Worm (Caenorhabditis elegans) whole organism, L3 larva: ENCODE data around the gene Y49F6C.6.

Source experiments
- ZK546.5 ChIP-seq: sonication (generic microtip); optimal IDR thresholded peaks from 2 replicates; lab custom pipeline; 2017; ENCODE audit warnings: missing biosample characterization, missing genetic modification characterization
- aly-2 ChIP-seq: fragments of 150-350 bp; optimal IDR thresholded peaks from 2 replicates; lab custom pipeline; 2014; ENCODE audit warnings: missing biosample characterization, missing genetic modification characterization
- ama-1 ChIP-seq: fragments of 150-350 bp; optimal IDR thresholded peaks from 2 replicates; lab custom pipeline; 2018
- ceh-16 ChIP-seq: sonication (generic microtip); optimal IDR thresholded peaks from 2 replicates; lab custom pipeline; 2017; ENCODE audit warnings: missing biosample characterization, missing genetic modification characterization
- ceh-82 ChIP-seq: fragments of 150-350 bp; optimal IDR thresholded peaks from 2 replicates; lab custom pipeline; 2014; ENCODE audit warnings: missing biosample characterization, missing genetic modification characterization
- daf-12 ChIP-seq: fragments of 150-350 bp; optimal IDR thresholded peaks from 2 replicates; lab custom pipeline; 2014; ENCODE audit warnings: missing biosample characterization, missing genetic modification reagents, missing genetic modification characterization
- egl-27 ChIP-seq: sonication (generic microtip); optimal IDR thresholded peaks from 4 replicates; lab custom pipeline; 2017; ENCODE audit warnings: missing biosample characterization, missing genetic modification reagents, missing genetic modification characterization
- elt-1 ChIP-seq: fragments of 150-350 bp; optimal IDR thresholded peaks from 2 replicates; lab custom pipeline; 2014; ENCODE audit warnings: missing biosample characterization, missing genetic modification characterization
- elt-2 ChIP-seq: sonication (generic microtip); optimal IDR thresholded peaks from 2 replicates; lab custom pipeline; 2016; ENCODE audit warnings: missing genetic modification reagents, mild to moderate bottlenecking, missing genetic modification characterization, missing compliant biosample characterization
- elt-3 ChIP-seq, 3 experiments: fragments of 150-350 bp in 1 of 3; sonication (generic microtip) in 2 of 3; optimal IDR thresholded peaks; 2 replicates in 2 of 3; 4 replicates in 1 of 3; lab custom pipeline; 2014 to 2017; ENCODE audit warnings: missing biosample characterization in 3 of 3, missing genetic modification characterization in 3 of 3
- eor-1 ChIP-seq, 2 experiments: fragments of 150-350 bp; optimal IDR thresholded peaks; 2 replicates each; lab custom pipeline; 2014 to 2018; ENCODE audit warnings: missing biosample characterization in 2 of 2, missing genetic modification characterization in 2 of 2
- fkh-2 ChIP-seq: fragments of 150-350 bp; optimal IDR thresholded peaks from 2 replicates; lab custom pipeline; 2014; ENCODE audit warnings: missing biosample characterization, missing genetic modification reagents, missing genetic modification characterization
- fos-1 ChIP-seq: fragments of 150-350 bp; optimal IDR thresholded peaks from 2 replicates; lab custom pipeline; 2014; ENCODE audit warnings: missing biosample characterization, missing genetic modification characterization
- hmg-11 ChIP-seq: sonication (generic microtip); optimal IDR thresholded peaks from 2 replicates; lab custom pipeline; 2016; ENCODE audit warnings: missing genetic modification characterization, missing compliant biosample characterization
- lin-15B ChIP-seq: fragments of 150-350 bp; optimal IDR thresholded peaks from 2 replicates; lab custom pipeline; 2014; ENCODE audit warnings: missing biosample characterization, missing genetic modification characterization
- lin-39 ChIP-seq: fragments of 150-350 bp; optimal IDR thresholded peaks from 2 replicates; lab custom pipeline; 2018; ENCODE audit warnings: missing biosample characterization, missing genetic modification reagents, missing genetic modification characterization
- mdl-1 ChIP-seq: fragments of 150-350 bp; optimal IDR thresholded peaks from 2 replicates; lab custom pipeline; 2014; ENCODE audit warnings: missing biosample characterization, missing genetic modification characterization
- mml-1 ChIP-seq: fragments of 150-350 bp; sonication (generic microtip); optimal IDR thresholded peaks from 3 replicates; lab custom pipeline; 2014; ENCODE audit warnings: missing biosample characterization, missing genetic modification characterization
- nfya-1 ChIP-seq: sonication (generic microtip); optimal IDR thresholded peaks from 2 replicates; lab custom pipeline; 2017; ENCODE audit warnings: missing genetic modification characterization, mild to moderate bottlenecking, missing compliant biosample characterization, antibody characterized with exemption, moderate library complexity; ENCODE audit not compliant: insufficient read depth
- nhr-11 ChIP-seq: fragments of 150-350 bp; optimal IDR thresholded peaks from 2 replicates; lab custom pipeline; 2014; ENCODE audit warnings: missing biosample characterization, missing genetic modification characterization
- nhr-12 ChIP-seq: fragments of 150-350 bp; optimal IDR thresholded peaks from 2 replicates; lab custom pipeline; 2014; ENCODE audit warnings: missing biosample characterization, missing genetic modification characterization
- nhr-23 ChIP-seq: fragments of 150-350 bp; optimal IDR thresholded peaks from 2 replicates; lab custom pipeline; 2014; ENCODE audit warnings: missing biosample characterization, missing genetic modification reagents, missing genetic modification characterization
- nhr-237 ChIP-seq: fragments of 150-350 bp; optimal IDR thresholded peaks from 2 replicates; lab custom pipeline; 2014; ENCODE audit warnings: missing biosample characterization, missing genetic modification characterization
- nhr-25 ChIP-seq: sonication (generic microtip); optimal IDR thresholded peaks from 2 replicates; lab custom pipeline; 2017; ENCODE audit warnings: missing biosample characterization, missing genetic modification characterization
- nhr-28 ChIP-seq: fragments of 150-350 bp; optimal IDR thresholded peaks from 2 replicates; lab custom pipeline; 2014; ENCODE audit warnings: missing biosample characterization, missing genetic modification characterization
- nhr-43 ChIP-seq: sonication (generic microtip); optimal IDR thresholded peaks from 2 replicates; lab custom pipeline; 2016; ENCODE audit warnings: mild to moderate bottlenecking, missing genetic modification characterization, missing compliant biosample characterization; ENCODE audit not compliant: poor library complexity, severe bottlenecking
- nhr-67 ChIP-seq: fragments of 150-350 bp; optimal IDR thresholded peaks from 2 replicates; lab custom pipeline; 2014; ENCODE audit warnings: missing biosample characterization, missing genetic modification characterization
- nhr-77 ChIP-seq: fragments of 150-350 bp; optimal IDR thresholded peaks from 2 replicates; lab custom pipeline; 2014; ENCODE audit warnings: missing biosample characterization, missing genetic modification characterization
- pqm-1 ChIP-seq: fragments of 150-350 bp; optimal IDR thresholded peaks from 2 replicates; lab custom pipeline; 2017; ENCODE audit warnings: missing biosample characterization, missing genetic modification characterization, inconsistent platforms
- skn-1 ChIP-seq: fragments of 150-350 bp; optimal IDR thresholded peaks from 2 replicates; lab custom pipeline; 2014; ENCODE audit warnings: missing biosample characterization, missing genetic modification characterization
- tbx-2 ChIP-seq: sonication (generic microtip); optimal IDR thresholded peaks from 2 replicates; lab custom pipeline; 2016; ENCODE audit warnings: mild to moderate bottlenecking, missing genetic modification characterization, missing compliant biosample characterization
- unc-62 ChIP-seq: fragments of 150-350 bp; sonication (generic microtip); optimal IDR thresholded peaks from 4 replicates; lab custom pipeline; 2014; ENCODE audit warnings: missing biosample characterization, missing genetic modification reagents, missing genetic modification characterization
- zag-1 ChIP-seq: fragments of 150-350 bp; optimal IDR thresholded peaks from 2 replicates; lab custom pipeline; 2014; ENCODE audit warnings: missing biosample characterization, missing genetic modification characterization

Y49F6C.6 gene

DNA sequence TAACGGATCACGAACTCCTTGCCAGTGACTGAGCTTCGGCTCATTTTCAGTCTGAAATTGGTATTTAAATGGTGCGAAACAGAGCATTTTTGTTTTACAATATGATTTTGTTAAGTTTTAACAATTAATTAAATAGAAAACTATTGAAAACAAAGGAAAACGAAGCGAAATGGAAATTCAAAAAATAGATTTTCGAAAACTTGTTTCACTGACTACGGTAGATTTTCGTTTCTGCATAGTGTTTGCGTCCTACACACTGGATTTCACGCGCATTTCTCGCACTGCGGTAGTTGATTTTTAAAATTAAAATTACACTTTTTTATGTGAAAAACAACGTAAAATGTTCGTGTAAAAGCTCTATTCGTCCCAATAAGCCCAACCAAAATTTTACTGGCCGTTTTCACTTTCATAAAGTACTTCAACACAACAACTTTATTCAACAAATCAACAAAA lies 20.6 kb downstream of the Y49F6C.6 start, which contains the start of gene bath-30:
TSS of gene bath-30 (minus strand) at position 51 of the 453 bp plus-strand sequence.
- no peak for TF ChIP-seq nhr-67 (tag; lab: Kevin White, UChicago)
- TF ChIP-seq ceh-82 (tag; lab: Kevin White, UChicago) = no peak
- TF ChIP-seq nhr-11 (tag; lab: Kevin White, UChicago) = no peak
- no peak for TF ChIP-seq mml-1 (tag; lab: Kevin White, UChicago)
- no peak for TF ChIP-seq lin-39 (tag; lab: Kevin White, UChicago)
- no peak for TF ChIP-seq pqm-1 (tag; lab: Kevin White, UChicago)
- no peak for TF ChIP-seq tbx-2 (tag; lab: Kevin White, UChicago)
- TF ChIP-seq unc-62 (GFP tag; lab: Kevin White, UChicago) = no peak
- no peak for TF ChIP-seq hmg-11 (tag; lab: Kevin White, UChicago)
- TF ChIP-seq mdl-1 = no peak
- no peak for TF ChIP-seq fos-1 (tag; lab: Kevin White, UChicago)
- no peak for TF ChIP-seq nhr-25 (tag; lab: Kevin White, UChicago)
- TF ChIP-seq elt-1 = no peak

DNA sequence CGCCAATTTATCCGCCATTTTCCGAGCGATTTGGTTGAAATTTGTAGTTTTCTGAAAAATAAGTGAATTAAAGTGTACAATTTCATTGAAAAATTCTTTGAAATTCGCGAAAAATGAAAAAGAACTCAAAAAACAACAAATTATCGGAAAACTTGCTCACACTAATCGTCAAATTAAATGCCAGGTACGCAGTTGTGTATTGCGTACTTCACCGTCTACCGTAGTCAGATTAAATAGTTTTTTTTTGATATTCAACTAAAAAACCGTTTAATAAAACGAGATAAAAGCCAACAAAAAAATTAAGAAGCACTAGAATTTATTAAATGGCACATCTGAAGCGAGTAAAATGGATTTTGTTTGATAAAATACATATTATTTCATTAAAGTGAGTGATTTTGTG lies 22.1 kb downstream of the Y49F6C.6 start, which contains the start of gene bath-28:
TSS of gene bath-28 (minus strand) at position 51 of the 400 bp plus-strand sequence.
- TF ChIP-seq nhr-237 (tag; lab: Kevin White, UChicago) = no peak
- no peak for TF ChIP-seq mml-1 (tag; lab: Kevin White, UChicago)
- TF ChIP-seq zag-1 (tag; lab: Kevin White, UChicago) = no peak
- no peak for TF ChIP-seq daf-12 (tag; lab: Kevin White, UChicago)
- no peak for TF ChIP-seq pqm-1 (tag; lab: Kevin White, UChicago)
- TF ChIP-seq ceh-16 (tag; lab: Kevin White, UChicago) = no peak
- no peak for TF ChIP-seq elt-3 (tag; optimal IDR thresholded peaks at IDR 0.05; lab: Kevin White, UChicago)
- TF ChIP-seq egl-27 (tag; lab: Kevin White, UChicago) = no peak
- TF ChIP-seq unc-62 (GFP tag; lab: Kevin White, UChicago) = no peak
- no peak for TF ChIP-seq fkh-2 (tag; lab: Kevin White, UChicago)

DNA sequence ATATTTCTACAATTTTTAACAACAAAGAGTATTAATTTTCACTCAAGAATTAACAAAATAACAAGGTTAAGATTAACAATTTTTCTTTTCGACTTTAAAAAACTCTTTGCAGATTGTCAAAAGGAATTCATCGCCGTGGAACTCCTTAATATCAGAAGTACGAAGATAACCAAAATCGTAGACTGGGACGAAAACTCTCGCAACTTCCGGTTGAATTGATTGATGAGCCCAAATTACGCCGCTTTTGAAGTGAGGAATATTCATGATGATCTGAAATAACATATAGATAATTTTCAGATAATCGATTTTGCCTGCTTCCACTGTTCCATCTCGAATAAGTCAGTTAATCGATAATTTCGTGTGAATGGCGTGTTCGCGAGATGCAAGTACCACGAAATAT lies 23.3 kb downstream of the Y49F6C.6 start, which contains the start of gene F14D2.15:
TSS of gene F14D2.15 (minus strand) at position 101 of the 400 bp plus-strand sequence.
- TF ChIP-seq fkh-2 (tag; lab: Kevin White, UChicago) = no peak
- no peak for TF ChIP-seq nhr-28 (tag; lab: Kevin White, UChicago)
- TF ChIP-seq eor-1 (tag; optimal IDR thresholded peaks at IDR 0.05; lab: Kevin White, UChicago) = no peak

DNA sequence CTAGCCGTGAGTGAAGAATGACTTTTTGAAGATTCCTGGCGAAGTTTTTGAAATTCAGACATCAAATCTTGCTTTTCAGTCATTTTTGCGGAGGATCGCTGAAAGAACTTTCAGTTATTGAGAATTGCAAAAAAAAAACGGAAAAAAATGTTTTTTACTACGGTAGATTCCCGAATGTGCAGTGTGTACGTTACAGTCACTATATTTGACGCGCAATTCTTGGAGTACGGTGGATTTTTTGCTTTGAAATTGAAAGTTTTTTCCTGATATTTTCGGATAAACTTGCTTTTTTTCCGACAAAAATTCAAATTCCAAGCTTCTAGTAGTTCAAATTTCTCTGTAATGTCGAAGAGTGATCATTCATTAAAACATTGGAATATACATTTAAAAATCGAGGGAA lies 25.0 kb downstream of the Y49F6C.6 start, which contains the start of gene F14D2.11:
TSS of gene F14D2.11 (minus strand) at position 101 of the 400 bp plus-strand sequence.
- no peak for TF ChIP-seq nhr-77 (tag; lab: Kevin White, UChicago)
- TF ChIP-seq elt-2 (tag; lab: Kevin White, UChicago) = no peak
- TF ChIP-seq nhr-12 (tag; lab: Kevin White, UChicago) = no peak
- TF ChIP-seq nhr-23 (tag; lab: Kevin White, UChicago) = no peak
- no peak for TF ChIP-seq ceh-82 (tag; lab: Kevin White, UChicago)
- TF ChIP-seq eor-1 (tag; optimal IDR thresholded peaks at IDR 0.05; lab: Kevin White, UChicago) = no peak
- TF ChIP-seq nhr-11 (tag; lab: Kevin White, UChicago) = no peak
- TF ChIP-seq tbx-2 (tag; lab: Kevin White, UChicago) = no peak
- TF ChIP-seq nfya-1 (tag; lab: Kevin White, UChicago) = no peak
- no peak for TF ChIP-seq ama-1
- no peak for TF ChIP-seq lin-39 (tag; lab: Kevin White, UChicago)
- no peak for TF ChIP-seq ZK546.5
- no peak for TF ChIP-seq nhr-43
- no peak for TF ChIP-seq nhr-25 (tag; lab: Kevin White, UChicago)
- no peak for TF ChIP-seq lin-15B (tag; lab: Kevin White, UChicago)
- no peak for TF ChIP-seq aly-2 (tag; lab: Kevin White, UChicago)
- TF ChIP-seq skn-1 (tag; lab: Kevin White, UChicago) = no peak

DNA sequence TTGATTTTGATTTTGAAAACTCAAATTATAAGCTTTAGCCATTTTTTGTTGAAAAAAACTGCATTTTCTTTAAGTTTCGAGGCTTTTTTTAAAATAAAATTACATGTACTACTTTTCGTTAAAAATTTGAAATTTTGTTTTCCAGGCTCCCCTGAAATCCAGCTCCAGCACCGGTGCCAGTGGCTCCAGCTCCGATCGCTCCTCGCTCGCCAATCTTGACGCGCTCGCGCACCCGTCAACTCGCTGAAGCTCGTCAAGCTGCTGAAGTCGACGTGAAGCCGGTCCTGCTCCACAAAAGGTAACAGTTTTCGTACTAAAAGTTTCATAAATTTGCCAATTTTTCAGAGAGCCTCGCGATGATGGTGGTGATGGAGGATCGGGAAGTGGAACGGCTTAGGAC lies 26.2 kb downstream of the Y49F6C.6 start:
- no peak for TF ChIP-seq ZK546.5
